Worm (Caenorhabditis elegans) whole organism, L4 larva: ENCODE data around the gene Y41E3.18.

Source experiments
- F10B5.3 ChIP-seq: sonication (generic microtip); optimal IDR thresholded peaks from 2 replicates; lab custom pipeline; 2016; ENCODE audit warnings: mild to moderate bottlenecking, missing genetic modification characterization, missing compliant biosample characterization
- F26F4.8 ChIP-seq: fragments of 200-800 bp; sonication (Bioruptor generic); conservative IDR thresholded peaks from 2 replicates; pipeline ENCODE4 v1.3.6; 2022; ENCODE audit warnings: missing genetic modification characterization, missing compliant biosample characterization
- F44E2.7 ChIP-seq: fragments of 200-800 bp; sonication (Bioruptor generic); IDR thresholded peaks from 2 replicates; pipeline ENCODE4 v2.1.2; 2022; ENCODE audit warnings: missing genetic modification characterization, missing compliant biosample characterization
- R02D3.7 ChIP-seq: fragments of 150-350 bp; sonication (generic microtip); optimal IDR thresholded peaks from 3 replicates; lab custom pipeline; 2014; ENCODE audit warnings: missing biosample characterization, missing genetic modification characterization
- T26A8.4 ChIP-seq: fragments of 200-800 bp; sonication (Bioruptor generic); IDR thresholded peaks from 2 replicates; pipeline ENCODE4 v1.3.6; 2022; ENCODE audit warnings: missing genetic modification characterization, missing compliant biosample characterization
- Y105C5A.15 ChIP-seq: fragments of 200-800 bp; sonication (Bioruptor generic); IDR thresholded peaks from 2 replicates; pipeline ENCODE4 v1.3.6; 2022; ENCODE audit warnings: missing genetic modification characterization, missing compliant biosample characterization
- Y48G9A.11 ChIP-seq: fragments of 200-800 bp; sonication (Bioruptor generic); IDR thresholded peaks from 2 replicates; pipeline ENCODE4 v1.3.6; 2022; ENCODE audit warnings: missing genetic modification reagents, missing genetic modification characterization, missing compliant biosample characterization
- Y75B8A.6 ChIP-seq: fragments of 200-800 bp; sonication (Bioruptor generic); IDR thresholded peaks from 2 replicates; pipeline ENCODE4 v1.3.6; 2022; ENCODE audit warnings: missing genetic modification reagents, missing genetic modification characterization, missing compliant biosample characterization
- ZK546.5 ChIP-seq, 2 experiments: sonication (generic microtip); optimal IDR thresholded peaks; 2 replicates each; lab custom pipeline; 2017; ENCODE audit warnings: missing biosample characterization in 2 of 2, missing genetic modification characterization in 2 of 2
- ceh-20 ChIP-seq: fragments of 200-800 bp; sonication (Bioruptor generic); IDR thresholded peaks from 2 replicates; pipeline ENCODE4 v1.3.6; 2022; ENCODE audit warnings: missing genetic modification reagents, missing genetic modification characterization, missing compliant biosample characterization
- ceh-28 ChIP-seq: fragments of 150-350 bp; optimal IDR thresholded peaks from 2 replicates; lab custom pipeline; 2014; ENCODE audit warnings: missing biosample characterization, missing genetic modification reagents, missing genetic modification characterization
- ceh-82 ChIP-seq: sonication (generic microtip); optimal IDR thresholded peaks from 2 replicates; lab custom pipeline; 2017; ENCODE audit warnings: missing biosample characterization, missing genetic modification characterization
- daf-12 ChIP-seq: fragments of 150-350 bp; optimal IDR thresholded peaks from 2 replicates; lab custom pipeline; 2014; ENCODE audit warnings: missing biosample characterization, missing genetic modification reagents, missing genetic modification characterization
- daf-19 ChIP-seq: fragments of 200-800 bp; sonication (Bioruptor generic); conservative IDR thresholded peaks from 2 replicates; pipeline ENCODE4 v1.3.6; 2022; ENCODE audit warnings: missing genetic modification characterization, missing compliant biosample characterization
- daf-8 ChIP-seq: fragments of 200-800 bp; sonication (Bioruptor generic); IDR thresholded peaks from 2 replicates; pipeline ENCODE4 v1.3.6; 2022; ENCODE audit warnings: missing genetic modification characterization, missing compliant biosample characterization
- dmd-9 ChIP-seq: fragments of 200-800 bp; sonication (Bioruptor generic); IDR thresholded peaks from 2 replicates; pipeline ENCODE4 v1.3.6; 2022; ENCODE audit warnings: missing genetic modification reagents, missing genetic modification characterization, missing compliant biosample characterization
- egl-43 ChIP-seq: fragments of 200-800 bp; sonication (Bioruptor generic); IDR thresholded peaks from 2 replicates; pipeline ENCODE4 v1.3.6; 2022; ENCODE audit warnings: missing genetic modification reagents, missing genetic modification characterization, missing compliant biosample characterization
- hif-1 ChIP-seq, 2 experiments: sonication (generic microtip); optimal IDR thresholded peaks; 2 replicates each; lab custom pipeline; 2016 to 2017; ENCODE audit warnings: missing compliant biosample characterization in 2 of 2, missing genetic modification characterization in 2 of 2, missing genetic modification reagents in 2 of 2, missing genotype in 2 of 2, mild to moderate bottlenecking in 1 of 2
- hmg-1.1 ChIP-seq: fragments of 200-800 bp; sonication (Bioruptor generic); IDR thresholded peaks from 2 replicates; pipeline ENCODE4 v1.3.6; 2022; ENCODE audit warnings: missing genetic modification reagents, missing genetic modification characterization, missing compliant biosample characterization
- lim-7 ChIP-seq: fragments of 200-800 bp; sonication (Bioruptor generic); IDR thresholded peaks from 2 replicates; pipeline ENCODE4 v1.3.6; 2022; ENCODE audit warnings: missing genetic modification characterization, missing compliant biosample characterization
- lin-13 ChIP-seq: fragments of 150-350 bp; optimal IDR thresholded peaks from 2 replicates; lab custom pipeline; 2014; ENCODE audit warnings: missing biosample characterization, missing genetic modification reagents, missing genetic modification characterization
- madf-9 ChIP-seq: fragments of 200-800 bp; sonication (Bioruptor generic); conservative IDR thresholded peaks from 2 replicates; pipeline ENCODE4 v1.3.6; 2022; ENCODE audit warnings: missing genetic modification reagents, missing genetic modification characterization, missing compliant biosample characterization
- mes-2 ChIP-seq: sonication (generic microtip); optimal IDR thresholded peaks from 2 replicates; lab custom pipeline; 2016; ENCODE audit warnings: missing genotype, mild to moderate bottlenecking, missing genetic modification characterization, missing compliant biosample characterization; ENCODE audit not compliant: poor library complexity, severe bottlenecking
- nhr-11 ChIP-seq: fragments of 150-350 bp; optimal IDR thresholded peaks from 2 replicates; lab custom pipeline; 2014; ENCODE audit warnings: missing biosample characterization, missing genetic modification characterization
- nhr-111 ChIP-seq: fragments of 200-800 bp; sonication (Bioruptor generic); optimal IDR thresholded peaks from 2 replicates; lab custom pipeline; 2018; ENCODE audit warnings: mild to moderate bottlenecking, missing genetic modification characterization, missing compliant biosample characterization
- nhr-28 ChIP-seq: fragments of 150-350 bp; optimal IDR thresholded peaks from 2 replicates; lab custom pipeline; 2014; ENCODE audit warnings: missing biosample characterization, missing genetic modification characterization
- nhr-6 ChIP-seq: fragments of 150-350 bp; optimal IDR thresholded peaks from 2 replicates; lab custom pipeline; 2014; ENCODE audit warnings: missing biosample characterization, missing genetic modification characterization
- pha-4 ChIP-seq, 2 experiments: fragments of 150-350 bp in 1 of 2; fragments of 200-800 bp in 1 of 2; sonication (Bioruptor generic) in 1 of 2; IDR thresholded peaks in 1 of 2; optimal IDR thresholded peaks in 1 of 2; 2 replicates each; pipeline versions ENCODE4 v1.3.6 to Lab custom; 2014 to 2022; ENCODE audit warnings: missing genetic modification characterization in 2 of 2, missing genetic modification reagents in 2 of 2, missing biosample characterization in 1 of 2, missing compliant biosample characterization in 1 of 2
- php-3 ChIP-seq: fragments of 200-800 bp; sonication (Bioruptor generic); IDR thresholded peaks from 2 replicates; pipeline ENCODE4 v1.3.6; 2022; ENCODE audit warnings: missing genetic modification reagents, missing genetic modification characterization, missing compliant biosample characterization
- set-16 ChIP-seq: fragments of 200-800 bp; sonication (Bioruptor generic); IDR thresholded peaks from 2 replicates; pipeline ENCODE4 v1.3.6; 2022; ENCODE audit warnings: missing genetic modification reagents, missing genetic modification characterization, missing compliant biosample characterization
- skn-1 ChIP-seq: fragments of 150-350 bp; optimal IDR thresholded peaks from 2 replicates; lab custom pipeline; 2014; ENCODE audit warnings: missing biosample characterization, missing genetic modification characterization
- snpc-1.2 ChIP-seq: fragments of 200-800 bp; sonication (Bioruptor generic); IDR thresholded peaks from 2 replicates; pipeline ENCODE4 v1.3.6; 2022; ENCODE audit warnings: missing genetic modification reagents, missing genetic modification characterization, missing compliant biosample characterization
- snpc-4 ChIP-seq: fragments of 150-350 bp; optimal IDR thresholded peaks from 2 replicates; lab custom pipeline; 2014; ENCODE audit warnings: missing biosample characterization, missing genetic modification characterization
- spr-1 ChIP-seq: sonication (generic microtip); optimal IDR thresholded peaks from 2 replicates; lab custom pipeline; 2016; ENCODE audit warnings: mild to moderate bottlenecking, missing genetic modification characterization, missing compliant biosample characterization
- tra-1 ChIP-seq: fragments of 200-800 bp; sonication (Bioruptor generic); IDR thresholded peaks from 2 replicates; pipeline ENCODE4 v1.3.6; 2022; ENCODE audit warnings: missing genetic modification reagents, missing genetic modification characterization, missing compliant biosample characterization
- unc-130 ChIP-seq: sonication (generic microtip); optimal IDR thresholded peaks from 2 replicates; lab custom pipeline; 2016; ENCODE audit warnings: missing genetic modification reagents, missing genetic modification characterization, missing compliant biosample characterization
- zfp-2 ChIP-seq: sonication (generic microtip); optimal IDR thresholded peaks from 2 replicates; lab custom pipeline; 2016; ENCODE audit warnings: mild to moderate bottlenecking, missing genetic modification characterization, missing compliant biosample characterization
- zip-11 ChIP-seq: fragments of 200-800 bp; sonication (Bioruptor generic); IDR thresholded peaks from 2 replicates; pipeline ENCODE4 v1.3.6; 2022; ENCODE audit warnings: missing genetic modification characterization, missing compliant biosample characterization
- zip-2 ChIP-seq: fragments of 150-350 bp; optimal IDR thresholded peaks from 2 replicates; lab custom pipeline; 2014; ENCODE audit warnings: missing biosample characterization, missing genetic modification characterization
- ztf-11 ChIP-seq: fragments of 150-350 bp; optimal IDR thresholded peaks from 2 replicates; lab custom pipeline; 2014; ENCODE audit warnings: missing biosample characterization, missing genetic modification characterization
- ztf-7 ChIP-seq: fragments of 150-350 bp; optimal IDR thresholded peaks from 2 replicates; lab custom pipeline; 2014; ENCODE audit warnings: missing biosample characterization, missing genetic modification characterization

The Y41E3.18 gene

ce11 chrIV:15039477-15039876 is 26.1 kb downstream of the Y41E3.18 start, which contains the start of gene hrpu-1 (continued):
- TF ChIP-seq unc-130, result peak; percentile 43
- no peak for TF ChIP-seq daf-8
- TF ChIP-seq F44E2.7 (GFP tag; lab: Robert Waterston, UW), result no peak
- TF ChIP-seq ztf-7 (tag; lab: Kevin White, UChicago), result peak; percentile 90
- no peak for TF ChIP-seq Y75B8A.6 (GFP tag; lab: Robert Waterston, UW)
- TF ChIP-seq zip-11 (GFP tag; lab: Robert Waterston, UW), result no peak
- peak; percentile 57 for TF ChIP-seq nhr-11 (tag; lab: Kevin White, UChicago)
- no peak for TF ChIP-seq skn-1 (tag; lab: Kevin White, UChicago)
- no peak for TF ChIP-seq snpc-4 (tag; lab: Kevin White, UChicago)
- TF ChIP-seq php-3 (GFP tag; lab: Robert Waterston, UW), result no peak
- TF ChIP-seq nhr-111 (GFP tag; lab: Kevin White, UChicago), result no peak
- TF ChIP-seq spr-1 (tag; lab: Kevin White, UChicago), result no peak
- peak in 1 of 2 experiments; percentile 52 for TF ChIP-seq hif-1 (tag; optimal IDR thresholded peaks at IDR 0.05; lab: Kevin White, UChicago)
- no peak for TF ChIP-seq F26F4.8 (GFP tag; lab: Robert Waterston, UW)
- TF ChIP-seq lin-13 (GFP tag; lab: Kevin White, UChicago), result peak; percentile 48
- TF ChIP-seq, all 104 proteins: peak for 40

ce11 chrIV:15038821-15039220 is 26.7 kb downstream of the Y41E3.18 start:
- peak; percentile 37; the same call in 1 of the 2 replicates for TF ChIP-seq Y48G9A.11
- no peak for TF ChIP-seq mes-2 (tag; lab: Kevin White, UChicago)
- 0 out of 2 replicates have a peak, but pooled peaks have one; percentile 22 for TF ChIP-seq tra-1 (GFP tag; lab: Robert Waterston, UW)
- no peak for TF ChIP-seq nhr-6
- no peak for TF ChIP-seq hmg-1.1 (GFP tag; lab: Robert Waterston, UW)
- TF ChIP-seq egl-43 (GFP tag; lab: Robert Waterston, UW), result peak; percentile 65
- no peak for TF ChIP-seq madf-9 (GFP tag; lab: Robert Waterston, UW)
- no peak for TF ChIP-seq T26A8.4 (GFP tag; lab: Robert Waterston, UW)
- peak; percentile 72 for TF ChIP-seq snpc-1.2 (GFP tag; lab: Robert Waterston, UW)
- no peak for TF ChIP-seq nhr-28 (tag; lab: Kevin White, UChicago)
- TF ChIP-seq set-16 (GFP tag; lab: Robert Waterston, UW), result peak; percentile 90
- no peak for TF ChIP-seq dmd-9 (GFP tag; lab: Robert Waterston, UW)
- no peak for TF ChIP-seq ZK546.5 (tag; optimal IDR thresholded peaks at IDR 0.05; lab: Kevin White, UChicago)
- no peak for TF ChIP-seq zfp-2 (tag; lab: Kevin White, UChicago)
- no peak for TF ChIP-seq ztf-7 (tag; lab: Kevin White, UChicago)
- no peak for TF ChIP-seq R02D3.7 (tag; lab: Kevin White, UChicago)
- peak; percentile 46; the same call in 1 of the 2 replicates for TF ChIP-seq pha-4 (GFP tag; IDR thresholded peaks at IDR 0.05; lab: Robert Waterston, UW)
- no peak for TF ChIP-seq pha-4 (tag; optimal IDR thresholded peaks at IDR 0.05; lab: Kevin White, UChicago)
- TF ChIP-seq daf-12, result no peak
- 0 out of 2 replicates have a peak, but pooled peaks have one; percentile 30 for TF ChIP-seq Y75B8A.6 (GFP tag; lab: Robert Waterston, UW)
- TF ChIP-seq lim-7 (GFP tag; lab: Robert Waterston, UW), result 0 out of 2 replicates have a peak, but pooled peaks have one; percentile 14
- TF ChIP-seq Y105C5A.15 (GFP tag; lab: Robert Waterston, UW), result 0 out of 2 replicates have a peak, but pooled peaks have one; percentile 9
- no peak for TF ChIP-seq ceh-82
- TF ChIP-seq F10B5.3 (tag; lab: Kevin White, UChicago), result no peak
- no peak for TF ChIP-seq ceh-20

- no peak for TF ChIP-seq zip-2 (tag; lab: Kevin White, UChicago)
- TF ChIP-seq daf-19 (GFP tag; lab: Robert Waterston, UW), result no peak
- TF ChIP-seq ceh-28 (tag; lab: Kevin White, UChicago), result no peak
- TF ChIP-seq ztf-11, result no peak
- 0 out of 2 replicates have a peak, but pooled peaks have one; percentile 31 for TF ChIP-seq snpc-1.2 (GFP tag; lab: Robert Waterston, UW)
Measured at ce11 chrIV:15037492-15037891, 28.1 kb downstream of the Y41E3.18 start.
